Worm (Caenorhabditis elegans) whole organism, early embryonic: ENCODE measurements around the gene C54F6.12.

Experiments
- B0310.2 ChIP-seq: sonication (generic microtip); optimal IDR thresholded peaks from 2 replicates; lab custom pipeline; 2016; ENCODE audit warnings: mild to moderate bottlenecking, missing genetic modification characterization, missing compliant biosample characterization
- aly-1 ChIP-seq: sonication (generic microtip); optimal IDR thresholded peaks from 2 replicates; lab custom pipeline; 2016; ENCODE audit warnings: missing genetic modification characterization, missing compliant biosample characterization
- ama-1 ChIP-seq: fragments of 150-350 bp; optimal IDR thresholded peaks from 2 replicates; lab custom pipeline; 2014
- ceh-36 ChIP-seq: sonication (generic microtip); optimal IDR thresholded peaks from 2 replicates; lab custom pipeline; 2016; ENCODE audit warnings: missing genetic modification characterization, inconsistent platforms, missing compliant biosample characterization
- ets-7 ChIP-seq: sonication (generic microtip); optimal IDR thresholded peaks from 2 replicates; lab custom pipeline; 2016; ENCODE audit warnings: missing genotype, missing genetic modification characterization, missing compliant biosample characterization
- flt-1 ChIP-seq: fragments of 200-800 bp; sonication (Bioruptor generic); IDR thresholded peaks from 2 replicates; pipeline ENCODE4 v1.3.6; 2022; ENCODE audit warnings: missing genetic modification characterization, missing compliant biosample characterization
- hmbx-1 ChIP-seq: sonication (generic microtip); optimal IDR thresholded peaks from 2 replicates; lab custom pipeline; 2016; ENCODE audit warnings: mild to moderate bottlenecking, missing genetic modification characterization, missing compliant biosample characterization
- hmg-4 ChIP-seq: fragments of 200-800 bp; sonication (Bioruptor generic); optimal IDR thresholded peaks from 2 replicates; lab custom pipeline; 2018; ENCODE audit warnings: mild to moderate bottlenecking, missing genetic modification characterization, missing compliant biosample characterization
- hnd-1 ChIP-seq: sonication (generic microtip); optimal IDR thresholded peaks from 2 replicates; lab custom pipeline; 2016; ENCODE audit warnings: missing genetic modification characterization, missing compliant biosample characterization
- scrt-1 ChIP-seq: fragments of 200-800 bp; sonication (Bioruptor generic); IDR thresholded peaks from 2 replicates; pipeline ENCODE4 v1.3.6; 2022; ENCODE audit warnings: missing genetic modification characterization, missing compliant biosample characterization
- sea-1 ChIP-seq: fragments of 200-800 bp; sonication (Bioruptor generic); conservative IDR thresholded peaks from 2 replicates; pipeline ENCODE4 v1.3.6; 2022; ENCODE audit warnings: missing genetic modification characterization, missing compliant biosample characterization
- tbx-11 ChIP-seq: fragments of 200-800 bp; sonication (Bioruptor generic); IDR thresholded peaks from 2 replicates; pipeline ENCODE4 v1.3.6; 2022; ENCODE audit warnings: missing genetic modification characterization, missing compliant biosample characterization
- tbx-37 ChIP-seq: fragments of 200-800 bp; sonication (Bioruptor generic); conservative IDR thresholded peaks from 2 replicates; pipeline ENCODE4 v1.3.6; 2022; ENCODE audit warnings: missing genetic modification reagents, missing genetic modification characterization, missing compliant biosample characterization

- TF ChIP-seq scrt-1 (GFP tag; lab: Robert Waterston, UW) (no peak), flt-1 (GFP tag; lab: Robert Waterston, UW) (no peak), hnd-1 (no peak), ama-1 (no peak), ceh-36 (tag; lab: Kevin White, UChicago) (no peak), tbx-37 (no peak), sea-1 (GFP tag; lab: Robert Waterston, UW) (no peak), aly-1 (no peak), hmbx-1 (tag; lab: Kevin White, UChicago) (no peak), ets-7 (tag; lab: Kevin White, UChicago) (no peak), B0310.2 (no peak), tbx-11 (GFP tag; lab: Robert Waterston, UW) (no peak), hmg-4 (no peak)
Measured at ce11 chrV:7551821-7552220, 13.9 kb upstream of the C54F6.12 start, which contains the start of gene F19F10.3.
